Fruit fly (Drosophila melanogaster): ENCODE data around the gene Drice.

The Drice gene

DNA sequence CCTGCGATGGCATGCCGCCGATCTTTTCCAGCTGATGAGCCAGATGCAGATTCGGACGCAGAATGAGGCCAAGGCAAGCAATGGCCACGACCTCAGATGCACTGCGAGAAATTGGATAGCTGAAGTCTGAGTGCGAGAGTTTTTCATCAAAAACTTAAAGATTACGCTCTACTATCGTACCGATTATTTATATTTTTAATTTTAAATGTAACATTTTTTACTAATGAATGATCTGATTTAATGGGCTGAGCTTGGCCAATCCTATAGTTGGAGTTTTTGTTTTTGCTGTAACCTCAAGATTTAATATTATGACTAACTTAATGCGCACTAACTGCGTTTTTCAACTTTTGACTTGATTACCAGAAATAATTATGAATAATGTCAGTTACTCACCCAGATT lies 37.2 kb upstream of the Drice start (continued):
- TF ChIP-seq Lpt (GFP tag; optimal IDR thresholded peaks at IDR 0.05) (peak; percentile 17), Eip93F (GFP tag; optimal IDR thresholded peaks at IDR 0.05) (no peak), CG9139 (GFP tag; optimal IDR thresholded peaks at IDR 0.05) (no peak), topi (GFP tag; optimal IDR thresholded peaks at IDR 0.05) (peak; percentile 75), CG1621 (tag; optimal IDR thresholded peaks at IDR 0.05) (no peak), acj6 (GFP tag; optimal IDR thresholded peaks at IDR 0.05) (peak; percentile 52), CG8119 (GFP tag; IDR thresholded peaks at IDR 0.05) (0 out of 3 replicates have a peak, but pooled peaks have one; percentile 15), Met (GFP tag; optimal IDR thresholded peaks at IDR 0.05) (peak; percentile 75)

DNA sequence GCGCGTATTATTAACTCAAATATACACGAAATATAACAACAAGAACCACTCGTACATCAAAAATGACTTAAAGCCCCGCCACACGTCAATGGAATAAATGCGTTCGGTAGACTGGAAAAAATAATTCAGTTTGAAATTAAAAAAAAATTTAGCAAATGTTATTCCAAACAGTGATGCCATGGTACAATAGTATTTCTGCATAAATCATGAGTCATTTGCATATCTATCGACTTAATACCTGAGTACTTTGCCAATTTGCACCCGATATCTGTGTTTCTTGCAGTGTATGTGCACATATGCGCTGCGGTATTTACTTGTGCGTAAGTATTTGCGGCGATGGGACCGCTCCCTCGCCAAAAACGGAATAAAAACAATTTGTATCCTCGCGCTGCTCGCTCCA lies 36.3 kb upstream of the Drice start:
- TF ChIP-seq fd59A (GFP tag; optimal IDR thresholded peaks at IDR 0.05) (peak; percentile 60), Gug (GFP tag; IDR thresholded peaks at IDR 0.05) (peak; percentile 31; the same call in 1 of the 2 replicates), CG4318 (GFP tag; optimal IDR thresholded peaks at IDR 0.05) (peak; percentile 22), CG1621 (tag; optimal IDR thresholded peaks at IDR 0.05) (peak; percentile 72), pdm3 (GFP tag; optimal IDR thresholded peaks at IDR 0.05) (peak; percentile 94), CG11762 (GFP tag; optimal IDR thresholded peaks at IDR 0.05; ENCODE audit: insufficient read depth) (peak; percentile 90), CG6854 (GFP tag; optimal IDR thresholded peaks at IDR 0.05) (peak; percentile 96), dsx (GFP tag; optimal IDR thresholded peaks at IDR 0.05; ENCODE audit: poor library complexity, severe bottlenecking) (peak; percentile 68), Sox14 (GFP tag; optimal IDR thresholded peaks at IDR 0.05) (peak; percentile 97), CG7368 (GFP tag; optimal IDR thresholded peaks at IDR 0.05) (peak; percentile 93), CG8119 (GFP tag; IDR thresholded peaks at IDR 0.05) (peak; percentile 72; the same call in 2 of the 3 replicates), cyc (GFP tag; optimal IDR thresholded peaks at IDR 0.05) (peak; percentile 99), CG31627 (GFP tag; optimal IDR thresholded peaks at IDR 0.05) (peak; percentile 99), salr (GFP tag; optimal IDR thresholded peaks at IDR 0.05) (peak; percentile 61 to 65), CG11294 (GFP tag; IDR thresholded peaks at IDR 0.05) (peak; percentile 65; the same call in 1 of the 2 replicates), CG8632 (GFP tag; optimal IDR thresholded peaks at IDR 0.05) (peak; percentile 93), CG6792 (GFP tag; optimal IDR thresholded peaks at IDR 0.05) (peak; percentile 95), CG16779 (tag; optimal IDR thresholded peaks at IDR 0.05) (peak; percentile 38), CG8319 (GFP tag; optimal IDR thresholded peaks at IDR 0.05) (peak; percentile 95), Smox (GFP tag; optimal IDR thresholded peaks at IDR 0.05) (peak; percentile 98), CG15336 (GFP tag; IDR thresholded peaks at IDR 0.05) (peak; percentile 77), Hr4 (GFP tag; optimal IDR thresholded peaks at IDR 0.05) (peak; percentile 79), CG10669 (GFP tag; optimal IDR thresholded peaks at IDR 0.05) (peak; percentile 83), Met (GFP tag; optimal IDR thresholded peaks at IDR 0.05) (peak; percentile 97), topi (GFP tag; optimal IDR thresholded peaks at IDR 0.05) (peak; percentile 99), achi (GFP tag; optimal IDR thresholded peaks at IDR 0.05) (peak; percentile 90), CG6163 (GFP tag; IDR thresholded peaks at IDR 0.05) (peak; percentile 90), CG10631 (GFP tag; optimal IDR thresholded peaks at IDR 0.05) (peak; percentile 89), acj6 (GFP tag; optimal IDR thresholded peaks at IDR 0.05) (peak; percentile 96), eg (GFP tag; IDR thresholded peaks at IDR 0.05) (peak; percentile 83), Hr38 (GFP tag; optimal IDR thresholded peaks at IDR 0.05) (no peak), net (GFP tag; optimal IDR thresholded peaks at IDR 0.05) (peak; percentile 86), Eip75B (GFP tag; optimal IDR thresholded peaks at IDR 0.05) (peak; percentile 93), lz (GFP tag; optimal IDR thresholded peaks at IDR 0.05) (peak; percentile 98), vri (GFP tag; optimal IDR thresholded peaks at IDR 0.05) (peak; percentile 96), Sox102F (GFP tag; optimal IDR thresholded peaks at IDR 0.05) (peak; percentile 99), Hr39 (GFP tag; optimal IDR thresholded peaks at IDR 0.05) (peak; percentile 99), Sox15 (GFP tag; optimal IDR thresholded peaks at IDR 0.05) (peak; percentile 96), esn (GFP tag; optimal IDR thresholded peaks at IDR 0.05) (peak; percentile 99), Ets96B (tag; optimal IDR thresholded peaks at IDR 0.05) (peak; percentile 70), spab (GFP tag; optimal IDR thresholded peaks at IDR 0.05) (peak; percentile 73), Lpt (GFP tag; optimal IDR thresholded peaks at IDR 0.05) (peak; percentile 67), CG6276 (GFP tag; optimal IDR thresholded peaks at IDR 0.05) (peak; percentile 48), ss (GFP tag; optimal IDR thresholded peaks at IDR 0.05) (peak; percentile 39 to 73), Ets21C (GFP tag; optimal IDR thresholded peaks at IDR 0.05) (peak; percentile 98), svp (GFP tag) (peak; percentile 98), fd85E (GFP tag; optimal IDR thresholded peaks at IDR 0.05) (peak; percentile 83)
